Fruit fly (Drosophila melanogaster) whole organism, embryonic: ENCODE results near the gene mtTFB2.

Experiments
- Aef1 ChIP-seq: fragments of 200-800 bp; sonication (Bioruptor generic); IDR thresholded peaks from 3 replicates; pipeline ENCODE4 v1.3.6; 2022; ENCODE audit warnings: missing biosample characterization, missing genetic modification characterization
- Antp ChIP-seq: fragments of 200-800 bp; sonication (Bioruptor generic); optimal IDR thresholded peaks from 3 replicates; lab custom pipeline; 2016; ENCODE audit warnings: missing biosample characterization, missing genetic modification characterization
- Asciz ChIP-seq: fragments of 200-800 bp; sonication (Bioruptor generic); optimal IDR thresholded peaks from 2 replicates; lab custom pipeline; 2017; ENCODE audit warnings: missing biosample characterization, mild to moderate bottlenecking, missing genetic modification characterization, missing genetic modification reagents
- CG10565 ChIP-seq: fragments of 200-800 bp; sonication (Bioruptor generic); optimal IDR thresholded peaks from 3 replicates; lab custom pipeline; 2016; ENCODE audit warnings: missing biosample characterization, mild to moderate bottlenecking, missing genetic modification characterization
- CG11398 ChIP-seq: fragments of 200-800 bp; sonication (Bioruptor generic); optimal IDR thresholded peaks from 2 replicates; lab custom pipeline; 2016; ENCODE audit warnings: missing biosample characterization, missing genetic modification characterization
- CG12155 ChIP-seq: fragments of 200-800 bp; sonication (Bioruptor generic); optimal IDR thresholded peaks from 3 replicates; lab custom pipeline; 2016; ENCODE audit warnings: missing biosample characterization, missing genetic modification characterization
- CG12219 ChIP-seq: fragments of 200-800 bp; sonication (Bioruptor generic); optimal IDR thresholded peaks from 3 replicates; lab custom pipeline; 2018; ENCODE audit warnings: missing biosample characterization, mild to moderate bottlenecking, missing genetic modification characterization
- CG12769 ChIP-seq: fragments of 200-800 bp; sonication (Bioruptor generic); optimal IDR thresholded peaks from 2 replicates; lab custom pipeline; 2019; ENCODE audit warnings: missing biosample characterization, mild to moderate bottlenecking, missing genetic modification characterization, moderate library complexity
- CG13775 ChIP-seq: fragments of 200-800 bp; sonication (Bioruptor generic); optimal IDR thresholded peaks from 3 replicates; lab custom pipeline; 2017; ENCODE audit warnings: missing biosample characterization, mild to moderate bottlenecking, missing genetic modification characterization
- CG17361 ChIP-seq: fragments of 200-800 bp; sonication (Bioruptor generic); IDR thresholded peaks from 3 replicates; pipeline ENCODE4 v1.3.6; 2022; ENCODE audit warnings: missing biosample characterization, missing genetic modification characterization
- CG17385 ChIP-seq: fragments of 200-800 bp; sonication (Bioruptor generic); optimal IDR thresholded peaks from 3 replicates; lab custom pipeline; 2018; ENCODE audit warnings: missing biosample characterization, mild to moderate bottlenecking, missing genetic modification characterization
- CG17568 ChIP-seq: fragments of 200-800 bp; sonication (Bioruptor generic); optimal IDR thresholded peaks from 2 replicates; lab custom pipeline; 2018; ENCODE audit warnings: missing biosample characterization, mild to moderate bottlenecking, missing genetic modification characterization, moderate library complexity
- CG2199 ChIP-seq: fragments of 200-800 bp; sonication (Bioruptor generic); IDR thresholded peaks from 3 replicates; pipeline ENCODE4 v1.3.6; 2022; ENCODE audit warnings: missing biosample characterization, missing genetic modification characterization
- CG31224 ChIP-seq: fragments of 200-800 bp; sonication (Bioruptor generic); IDR thresholded peaks from 2 replicates; pipeline ENCODE4 v1.3.6; 2022; ENCODE audit warnings: missing biosample characterization, missing genetic modification characterization
- CG4730 ChIP-seq: fragments of 200-800 bp; sonication (Bioruptor generic); IDR thresholded peaks from 2 replicates; pipeline ENCODE4 v1.3.6; 2022; ENCODE audit warnings: missing biosample characterization, missing genetic modification characterization
- CG5953 ChIP-seq: fragments of 200-800 bp; sonication (Bioruptor generic); IDR thresholded peaks from 2 replicates; pipeline ENCODE4 v1.3.6; 2022; ENCODE audit warnings: missing biosample characterization, missing genetic modification characterization
- CG7928 ChIP-seq: fragments of 200-800 bp; sonication (Bioruptor generic); optimal IDR thresholded peaks from 2 replicates; lab custom pipeline; 2017; ENCODE audit warnings: missing biosample characterization, mild to moderate bottlenecking, missing genetic modification characterization
- CG8478 ChIP-seq: fragments of >200 bp; optimal IDR thresholded peaks from 2 replicates; lab custom pipeline; 2018
- CTCF ChIP-seq: fragments of 200-800 bp; sonication (Bioruptor generic); optimal IDR thresholded peaks from 2 replicates; lab custom pipeline; 2017; ENCODE audit warnings: missing biosample characterization, mild to moderate bottlenecking, missing genetic modification characterization, moderate library complexity
- Deaf1 ChIP-seq: fragments of 200-800 bp; optimal IDR thresholded peaks from 3 replicates; lab custom pipeline; 2019; ENCODE audit warnings: missing biosample characterization, mild to moderate bottlenecking, missing genetic modification characterization, moderate library complexity
- Eip74EF ChIP-seq, 2 experiments: fragments of 200-800 bp in 1 of 2; fragments of >200 bp in 1 of 2; sonication (Bioruptor generic) in 1 of 2; optimal IDR thresholded peaks; 2 replicates each; lab custom pipeline; 2017 to 2019; ENCODE audit warnings: missing biosample characterization in 2 of 2, missing genetic modification characterization in 2 of 2, mild to moderate bottlenecking in 1 of 2, moderate library complexity in 1 of 2
- GATAe ChIP-seq: fragments of 200-800 bp; sonication (Bioruptor generic); conservative IDR thresholded peaks from 2 replicates; pipeline ENCODE4 v1.3.6; 2022; ENCODE audit warnings: missing biosample characterization, missing genetic modification characterization
- H15 ChIP-seq: fragments of 200-800 bp; sonication (Bioruptor generic); IDR thresholded peaks from 3 replicates; pipeline ENCODE4 v1.3.6; 2022; ENCODE audit warnings: missing biosample characterization, missing genetic modification characterization
- HLH3B ChIP-seq: fragments of 200-800 bp; sonication (Bioruptor generic); IDR thresholded peaks from 2 replicates; pipeline ENCODE4 v1.3.6; 2022; ENCODE audit warnings: missing biosample characterization, missing genetic modification characterization
- Med ChIP-seq: fragments of 200-800 bp; sonication (Bioruptor generic); peaks from one replicate; lab custom pipeline; 2016; ENCODE audit warnings: missing biosample characterization, missing genetic modification characterization, mild to moderate bottlenecking, inconsistent platforms, moderate library complexity
- Side ChIP-seq: fragments of 200-800 bp; sonication (Bioruptor generic); optimal IDR thresholded peaks from 2 replicates; lab custom pipeline; 2016; ENCODE audit warnings: missing biosample characterization, missing genetic modification characterization
- Vsx1 ChIP-seq: fragments of 200-800 bp; sonication (Bioruptor generic); optimal IDR thresholded peaks from 2 replicates; lab custom pipeline; 2017; ENCODE audit warnings: missing biosample characterization, mild to moderate bottlenecking, missing genetic modification characterization, missing genetic modification reagents
- az2 ChIP-seq: fragments of 200-800 bp; sonication (Bioruptor generic); optimal IDR thresholded peaks from 3 replicates; lab custom pipeline; 2016; ENCODE audit warnings: missing biosample characterization, missing genetic modification characterization
- btn ChIP-seq: fragments of 200-800 bp; sonication (Bioruptor generic); optimal IDR thresholded peaks from 2 replicates; lab custom pipeline; 2016; ENCODE audit warnings: missing biosample characterization, missing genetic modification characterization
- cad ChIP-seq: fragments of >200 bp; optimal IDR thresholded peaks from 2 replicates; lab custom pipeline; 2017; ENCODE audit warnings: missing biosample characterization, missing genetic modification characterization
- chif ChIP-seq, 2 experiments: fragments of 200-800 bp; sonication (Bioruptor generic); optimal IDR thresholded peaks; 3 replicates each; lab custom pipeline; 2016; ENCODE audit warnings: missing biosample characterization in 2 of 2, missing genetic modification characterization in 2 of 2
- cwo ChIP-seq: fragments of 200-800 bp; sonication (Bioruptor generic); optimal IDR thresholded peaks from 3 replicates; lab custom pipeline; 2017; ENCODE audit warnings: missing biosample characterization, missing genetic modification characterization, mild to moderate bottlenecking, moderate library complexity, missing genetic modification reagents
- ftz-f1 ChIP-seq: fragments of 200-800 bp; sonication (Bioruptor generic); optimal IDR thresholded peaks from 2 replicates; lab custom pipeline; 2016; ENCODE audit warnings: missing biosample characterization, missing genetic modification characterization
- gce ChIP-seq: fragments of 200-800 bp; sonication (Bioruptor generic); IDR thresholded peaks from 3 replicates; pipeline ENCODE4 v1.3.6; 2022; ENCODE audit warnings: missing biosample characterization, missing genetic modification characterization
- gt ChIP-seq: fragments of 200-800 bp; sonication (Bioruptor generic); IDR thresholded peaks from 2 replicates; pipeline ENCODE4 v1.3.6; 2022; ENCODE audit warnings: missing biosample characterization, missing genetic modification characterization
- hkb ChIP-seq, 2 experiments: fragments of 200-800 bp in 1 of 2; fragments of >200 bp in 1 of 2; sonication (Bioruptor generic) in 1 of 2; IDR thresholded peaks in 1 of 2; optimal IDR thresholded peaks in 1 of 2; 2 replicates each; pipeline versions ENCODE4 v1.3.6 to Lab custom; 2017 to 2022; ENCODE audit warnings: missing biosample characterization in 1 of 2, missing genetic modification characterization in 1 of 2
- lab ChIP-seq: fragments of 200-800 bp; sonication (Bioruptor generic); optimal IDR thresholded peaks from 3 replicates; lab custom pipeline; 2017; ENCODE audit warnings: missing biosample characterization, missing genetic modification characterization, mild to moderate bottlenecking, moderate library complexity, missing genetic modification reagents
- mirr ChIP-seq: fragments of 200-800 bp; sonication (Bioruptor generic); optimal IDR thresholded peaks from 3 replicates; lab custom pipeline; 2018; ENCODE audit warnings: missing biosample characterization, mild to moderate bottlenecking, missing genetic modification characterization
- nerfin-2 ChIP-seq: fragments of 200-800 bp; sonication (Bioruptor generic); IDR thresholded peaks from 2 replicates; pipeline ENCODE4 v1.3.6; 2022; ENCODE audit warnings: missing biosample characterization, missing genetic modification characterization; ENCODE audit not compliant: partially characterized antibody
- pb ChIP-seq: fragments of 200-800 bp; sonication (Bioruptor generic); optimal IDR thresholded peaks from 3 replicates; lab custom pipeline; 2016; ENCODE audit warnings: missing biosample characterization, missing genetic modification characterization
- pnt ChIP-seq: fragments of 200-800 bp; sonication (Bioruptor generic); optimal IDR thresholded peaks from 3 replicates; lab custom pipeline; 2016; ENCODE audit warnings: missing biosample characterization, missing genetic modification characterization
- rib ChIP-seq: fragments of 200-800 bp; sonication (Bioruptor generic); IDR thresholded peaks from 2 replicates; pipeline ENCODE4 v1.3.6; 2022; ENCODE audit warnings: missing biosample characterization, missing genetic modification characterization
- sd ChIP-seq: fragments of 200-800 bp; sonication (Bioruptor generic); optimal IDR thresholded peaks from 3 replicates; lab custom pipeline; 2018; ENCODE audit warnings: missing biosample characterization, mild to moderate bottlenecking, missing genetic modification characterization, moderate library complexity
- sens-2 ChIP-seq: fragments of 200-800 bp; sonication (Bioruptor generic); IDR thresholded peaks from 2 replicates; pipeline ENCODE4 v1.3.6; 2022; ENCODE audit warnings: missing biosample characterization, missing genetic modification characterization
- sqz ChIP-seq: fragments of 200-800 bp; sonication (Bioruptor generic); optimal IDR thresholded peaks from 3 replicates; lab custom pipeline; 2018; ENCODE audit warnings: missing biosample characterization, mild to moderate bottlenecking, missing genetic modification characterization
- sr ChIP-seq: fragments of 200-800 bp; sonication (Bioruptor generic); IDR thresholded peaks from 3 replicates; pipeline ENCODE4 v1.3.6; 2022; ENCODE audit warnings: missing biosample characterization, missing genetic modification characterization
- tap ChIP-seq: fragments of 200-800 bp; optimal IDR thresholded peaks from 3 replicates; lab custom pipeline; 2019; ENCODE audit warnings: missing biosample characterization, mild to moderate bottlenecking, missing genetic modification characterization, moderate library complexity
- tgo ChIP-seq: fragments of 200-800 bp; sonication (Bioruptor generic); IDR thresholded peaks from 3 replicates; pipeline ENCODE4 v1.3.6; 2022; ENCODE audit warnings: missing biosample characterization, missing genetic modification characterization
- trh ChIP-seq: fragments of 200-800 bp; sonication (Bioruptor generic); optimal IDR thresholded peaks from 2 replicates; lab custom pipeline; 2016; ENCODE audit warnings: missing biosample characterization, missing genetic modification characterization
- tup ChIP-seq: fragments of 200-800 bp; sonication (Bioruptor generic); optimal IDR thresholded peaks from 2 replicates; lab custom pipeline; 2016; ENCODE audit warnings: missing biosample characterization, mild to moderate bottlenecking, missing genetic modification characterization, moderate library complexity
- unpg ChIP-seq: fragments of 200-800 bp; sonication (Bioruptor generic); optimal IDR thresholded peaks from 3 replicates; lab custom pipeline; 2018; ENCODE audit warnings: missing biosample characterization, mild to moderate bottlenecking, missing genetic modification characterization, moderate library complexity
- zen2 ChIP-seq: fragments of 200-800 bp; sonication (Bioruptor generic); IDR thresholded peaks from 3 replicates; pipeline ENCODE4 v1.3.6; 2022; ENCODE audit warnings: missing biosample characterization, missing genetic modification characterization; ENCODE audit not compliant: partially characterized antibody

The mtTFB2 gene

dm6 chr3R:10035765-10036164, 9.6 kb upstream of the mtTFB2 start:
- TF ChIP-seq CG31224 (GFP tag; lab: Robert Waterston, UW) (no peak), CG8478 (lab: Kevin White, UChicago) (no peak), Aef1 (GFP tag; lab: Robert Waterston, UW) (no peak), pnt (GFP tag; lab: Kevin White, UChicago) (no peak), CG12219 (no peak), H15 (GFP tag; lab: Robert Waterston, UW) (no peak), CG5953 (GFP tag; lab: Robert Waterston, UW) (no peak), Side (no peak), CG12769 (tag; lab: Kevin White, UChicago) (peak; percentile 14), CG17385 (GFP tag; lab: Kevin White, UChicago) (no peak), gce (GFP tag; lab: Robert Waterston, UW) (no peak), nerfin-2 (GFP tag; lab: Robert Waterston, UW) (no peak), unpg (GFP tag; lab: Kevin White, UChicago) (no peak), CG10565 (GFP tag; lab: Kevin White, UChicago) (no peak), trh (no peak), Asciz (GFP tag; lab: Kevin White, UChicago) (no peak), Deaf1 (peak; percentile 1), CG4730 (GFP tag; lab: Robert Waterston, UW) (no peak), sqz (GFP tag; lab: Kevin White, UChicago) (no peak), sr (GFP tag; lab: Robert Waterston, UW) (no peak), Vsx1 (GFP tag; lab: Kevin White, UChicago) (peak; percentile 37), CG13775 (GFP tag; lab: Kevin White, UChicago) (no peak), tap (tag; lab: Kevin White, UChicago) (no peak), HLH3B (GFP tag; lab: Robert Waterston, UW) (no peak), hkb (optimal IDR thresholded peaks at IDR 0.05; lab: Kevin White, UChicago) (no peak), hkb (GFP tag; IDR thresholded peaks at IDR 0.05; lab: Robert Waterston, UW) (no peak), rib (GFP tag; lab: Robert Waterston, UW) (0 out of 2 replicates have a peak, but pooled peaks have one; percentile 13), cad (GFP tag; lab: Kevin White, UChicago) (no peak), Antp (no peak), sd (tag; lab: Kevin White, UChicago) (peak; percentile 53), CG17568 (GFP tag; lab: Kevin White, UChicago) (no peak), gt (GFP tag; lab: Robert Waterston, UW) (no peak), az2 (no peak), tgo (GFP tag; lab: Robert Waterston, UW) (no peak), GATAe (GFP tag; lab: Robert Waterston, UW) (peak; percentile 71), CG7928 (no peak), lab (GFP tag; lab: Kevin White, UChicago) (peak; percentile 74), chif (GFP tag; optimal IDR thresholded peaks at IDR 0.05; lab: Kevin White, UChicago) (no peak), CG2199 (0 out of 3 replicates have a peak, but pooled peaks have one; percentile 19), cwo (GFP tag; lab: Kevin White, UChicago) (peak; percentile 58), Eip74EF (GFP tag; optimal IDR thresholded peaks at IDR 0.05; lab: Kevin White, UChicago) (peak in 1 of 2 experiments; percentile 63), CG17361 (GFP tag; lab: Robert Waterston, UW) (no peak), ftz-f1 (GFP tag; lab: Kevin White, UChicago) (peak; percentile 54), CG12155 (GFP tag; lab: Kevin White, UChicago) (no peak), zen2 (GFP tag; lab: Robert Waterston, UW) (no peak), tup (no peak), sens-2 (GFP tag; lab: Robert Waterston, UW) (no peak), pb (no peak), CG11398 (GFP tag; lab: Kevin White, UChicago) (no peak), CTCF (GFP tag; lab: Kevin White, UChicago) (no peak), btn (GFP tag; lab: Kevin White, UChicago) (no peak), mirr (GFP tag; lab: Kevin White, UChicago) (peak; percentile 95), Med (peak; percentile 36)
